Worm (Caenorhabditis elegans) whole organism, young adult: ENCODE measurements around the gene clec-119.

ENCODE experiments used
- B0035.1 ChIP-seq: sonication (generic microtip); optimal IDR thresholded peaks from 2 replicates; lab custom pipeline; 2016; ENCODE audit warnings: missing genetic modification characterization, mild to moderate bottlenecking, missing compliant biosample characterization, missing genotype, missing genetic modification reagents
- B0336.3 ChIP-seq: fragments of 200-800 bp; sonication (Bioruptor generic); IDR thresholded peaks from 2 replicates; pipeline ENCODE4 v1.3.6; 2022; ENCODE audit warnings: missing genetic modification characterization, missing compliant biosample characterization
- F10E7.11 ChIP-seq: sonication (generic microtip); optimal IDR thresholded peaks from 2 replicates; lab custom pipeline; 2017; ENCODE audit warnings: mild to moderate bottlenecking, missing genetic modification characterization, moderate library complexity, missing compliant biosample characterization
- F22D6.2 ChIP-seq: sonication (generic microtip); optimal IDR thresholded peaks from 2 replicates; lab custom pipeline; 2016; ENCODE audit warnings: mild to moderate bottlenecking, missing genetic modification characterization, missing compliant biosample characterization
- F37B4.10 ChIP-seq: fragments of 200-800 bp; sonication (Bioruptor generic); IDR thresholded peaks from 2 replicates; pipeline ENCODE4 v1.3.6; 2022; ENCODE audit warnings: missing genetic modification characterization, missing compliant biosample characterization
- F52B5.7 ChIP-seq: sonication (generic microtip); optimal IDR thresholded peaks from 2 replicates; lab custom pipeline; 2016; ENCODE audit warnings: mild to moderate bottlenecking, missing genetic modification characterization, missing compliant biosample characterization
- F55B11.4 ChIP-seq: sonication (generic microtip); optimal IDR thresholded peaks from 2 replicates; lab custom pipeline; 2016; ENCODE audit warnings: missing compliant biosample characterization, missing genetic modification characterization, borderline replicate concordance; ENCODE audit not compliant: insufficient read depth
- F57A8.1 ChIP-seq: fragments of 200-800 bp; sonication (Bioruptor generic); optimal IDR thresholded peaks from 2 replicates; lab custom pipeline; 2018; ENCODE audit warnings: mild to moderate bottlenecking, missing genetic modification characterization, moderate library complexity, missing compliant biosample characterization
- K11D2.4 ChIP-seq: fragments of 200-800 bp; sonication (Bioruptor generic); IDR thresholded peaks from 2 replicates; pipeline ENCODE4 v1.3.6; 2022; ENCODE audit warnings: missing genetic modification reagents, missing genetic modification characterization, missing compliant biosample characterization
- K12H6.12 ChIP-seq: fragments of 200-800 bp; sonication (Bioruptor generic); optimal IDR thresholded peaks from 2 replicates; lab custom pipeline; 2018; ENCODE audit warnings: mild to moderate bottlenecking, missing genetic modification characterization, missing compliant biosample characterization
- Y53F4B.3 ChIP-seq: fragments of 200-800 bp; sonication (Bioruptor generic); IDR thresholded peaks from 2 replicates; pipeline ENCODE4 v1.3.6; 2022; ENCODE audit warnings: missing genetic modification reagents, missing genetic modification characterization, missing compliant biosample characterization
- Y95B8A.8 ChIP-seq: fragments of 200-800 bp; sonication (Bioruptor generic); IDR thresholded peaks from 2 replicates; pipeline ENCODE4 v1.3.6; 2022; ENCODE audit warnings: missing genetic modification reagents, missing genetic modification characterization, missing compliant biosample characterization
- akir-1 ChIP-seq: fragments of 200-800 bp; sonication (Bioruptor generic); optimal IDR thresholded peaks from 2 replicates; lab custom pipeline; 2018; ENCODE audit warnings: mild to moderate bottlenecking, missing genetic modification characterization, moderate library complexity, missing compliant biosample characterization
- ama-1 ChIP-seq, 3 experiments: fragments of 150-350 bp in 1 of 3; sonication (generic microtip) in 2 of 3; optimal IDR thresholded peaks; 2 replicates each; lab custom pipeline; 2014 to 2018; ENCODE audit warnings: missing biosample characterization in 2 of 3, missing genetic modification characterization in 2 of 3, missing genetic modification reagents in 2 of 3
- aptf-3 ChIP-seq: fragments of 200-800 bp; sonication (Bioruptor generic); IDR thresholded peaks from 2 replicates; pipeline ENCODE4 v1.3.6; 2022; ENCODE audit warnings: missing genetic modification characterization, missing compliant biosample characterization
- attf-3 ChIP-seq: fragments of 200-800 bp; sonication (Bioruptor generic); conservative IDR thresholded peaks from 2 replicates; pipeline ENCODE4 v1.3.6; 2022; ENCODE audit warnings: missing genetic modification reagents, missing genetic modification characterization, missing compliant biosample characterization
- bed-2 ChIP-seq: fragments of 200-800 bp; sonication (Bioruptor generic); IDR thresholded peaks from 2 replicates; pipeline ENCODE4 v1.3.6; 2022; ENCODE audit warnings: missing genetic modification reagents, missing genetic modification characterization, missing compliant biosample characterization
- ccch-3 ChIP-seq: fragments of 200-800 bp; sonication (Bioruptor generic); optimal IDR thresholded peaks from 2 replicates; lab custom pipeline; 2018; ENCODE audit warnings: mild to moderate bottlenecking, missing genetic modification characterization, missing compliant biosample characterization
- cebp-1 ChIP-seq, 2 experiments: fragments of 200-800 bp in 1 of 2; sonication (Bioruptor generic) in 1 of 2; sonication (generic microtip) in 1 of 2; IDR thresholded peaks in 1 of 2; optimal IDR thresholded peaks in 1 of 2; 2 replicates each; pipeline versions ENCODE4 v1.3.6 to Lab custom; 2017 to 2022; ENCODE audit warnings: missing compliant biosample characterization in 2 of 2, missing genetic modification characterization in 2 of 2, mild to moderate bottlenecking in 1 of 2, missing genetic modification reagents in 1 of 2, moderate library complexity in 1 of 2
- cebp-2 ChIP-seq: fragments of 200-800 bp; sonication (Bioruptor generic); IDR thresholded peaks from 2 replicates; pipeline ENCODE4 v1.3.6; 2022; ENCODE audit warnings: missing genetic modification characterization, missing compliant biosample characterization
- ceh-27 ChIP-seq: fragments of 200-800 bp; sonication (Bioruptor generic); optimal IDR thresholded peaks from 2 replicates; lab custom pipeline; 2018; ENCODE audit warnings: mild to moderate bottlenecking, missing genetic modification characterization, moderate library complexity, missing compliant biosample characterization
- chd-7 ChIP-seq: sonication (generic microtip); optimal IDR thresholded peaks from 2 replicates; lab custom pipeline; 2016; ENCODE audit warnings: mild to moderate bottlenecking, missing genetic modification characterization, moderate library complexity, missing compliant biosample characterization
- die-1 ChIP-seq: sonication (generic microtip); optimal IDR thresholded peaks from 2 replicates; lab custom pipeline; 2016; ENCODE audit warnings: missing genotype, mild to moderate bottlenecking, missing genetic modification characterization, missing compliant biosample characterization
- dox-1 ChIP-seq: fragments of 200-800 bp; sonication (Bioruptor generic); IDR thresholded peaks from 2 replicates; pipeline ENCODE4 v1.3.6; 2022; ENCODE audit warnings: missing genetic modification reagents, missing genetic modification characterization, missing compliant biosample characterization
- dpff-1 ChIP-seq: sonication (generic microtip); optimal IDR thresholded peaks from 2 replicates; lab custom pipeline; 2017; ENCODE audit warnings: mild to moderate bottlenecking, missing genetic modification characterization, missing compliant biosample characterization
- egl-44 ChIP-seq: fragments of 200-800 bp; sonication (Bioruptor generic); IDR thresholded peaks from 2 replicates; pipeline ENCODE4 v1.3.6; 2022; ENCODE audit warnings: missing genetic modification reagents, missing genetic modification characterization, missing compliant biosample characterization
- egrh-3 ChIP-seq: fragments of 200-800 bp; sonication (Bioruptor generic); IDR thresholded peaks from 2 replicates; pipeline ENCODE4 v1.3.6; 2022; ENCODE audit warnings: missing genetic modification reagents, missing genetic modification characterization, missing compliant biosample characterization
- ekl-4 ChIP-seq: fragments of 200-800 bp; sonication (Bioruptor generic); IDR thresholded peaks from 2 replicates; pipeline ENCODE4 v1.3.6; 2022; ENCODE audit warnings: missing genetic modification reagents, missing genetic modification characterization, missing compliant biosample characterization
- gei-17 ChIP-seq: fragments of 200-800 bp; sonication (Bioruptor generic); optimal IDR thresholded peaks from 2 replicates; lab custom pipeline; 2018; ENCODE audit warnings: mild to moderate bottlenecking, missing genetic modification characterization, missing compliant biosample characterization
- hmg-1.2 ChIP-seq: fragments of 200-800 bp; sonication (Bioruptor generic); IDR thresholded peaks from 2 replicates; pipeline ENCODE4 v1.3.6; 2022; ENCODE audit warnings: missing genetic modification reagents, missing genetic modification characterization, missing compliant biosample characterization
- lin-26 ChIP-seq: fragments of 200-800 bp; sonication (Bioruptor generic); IDR thresholded peaks from 2 replicates; pipeline ENCODE4 v1.3.6; 2022; ENCODE audit warnings: missing genetic modification reagents, missing genetic modification characterization, missing compliant biosample characterization
- lin-40 ChIP-seq: sonication (generic microtip); optimal IDR thresholded peaks from 2 replicates; lab custom pipeline; 2016; ENCODE audit warnings: missing genetic modification characterization, mild to moderate bottlenecking, missing compliant biosample characterization, missing genotype, missing genetic modification reagents
- madf-8 ChIP-seq: fragments of 200-800 bp; sonication (Bioruptor generic); conservative IDR thresholded peaks from 2 replicates; pipeline ENCODE4 v1.3.6; 2022; ENCODE audit warnings: missing genetic modification reagents, missing genetic modification characterization, missing compliant biosample characterization
- mcd-1 ChIP-seq: fragments of 200-800 bp; sonication (Bioruptor generic); IDR thresholded peaks from 2 replicates; pipeline ENCODE4 v1.3.6; 2022; ENCODE audit warnings: missing genetic modification reagents, missing genetic modification characterization, missing compliant biosample characterization
- nfya-1 ChIP-seq: sonication (generic microtip); optimal IDR thresholded peaks from 2 replicates; lab custom pipeline; 2017; ENCODE audit warnings: antibody characterized with exemption, missing compliant biosample characterization, missing genetic modification characterization, borderline replicate concordance; ENCODE audit not compliant: insufficient read depth
- nfyb-1 ChIP-seq: fragments of 200-800 bp; sonication (Bioruptor generic); IDR thresholded peaks from 2 replicates; pipeline ENCODE4 v1.3.6; 2022; ENCODE audit warnings: missing genetic modification reagents, missing genetic modification characterization, missing compliant biosample characterization
- sea-2 ChIP-seq: fragments of 200-800 bp; sonication (Bioruptor generic); IDR thresholded peaks from 2 replicates; pipeline ENCODE4 v1.3.6; 2022; ENCODE audit warnings: missing genetic modification characterization, missing compliant biosample characterization
- tbp1 ChIP-seq: fragments of 200-800 bp; sonication (Bioruptor generic); optimal IDR thresholded peaks from 2 replicates; lab custom pipeline; 2018; ENCODE audit warnings: mild to moderate bottlenecking, missing genetic modification characterization, missing compliant biosample characterization
- tbx-9 ChIP-seq: sonication (generic microtip); optimal IDR thresholded peaks from 2 replicates; lab custom pipeline; 2016; ENCODE audit warnings: borderline replicate concordance, missing genetic modification characterization, inconsistent platforms, missing compliant biosample characterization
- zfh-2 ChIP-seq: fragments of 200-800 bp; sonication (Bioruptor generic); conservative IDR thresholded peaks from 2 replicates; pipeline ENCODE4 v1.3.6; 2022; ENCODE audit warnings: missing genetic modification reagents, missing genetic modification characterization, missing compliant biosample characterization
- ztf-18 ChIP-seq: sonication (generic microtip); optimal IDR thresholded peaks from 2 replicates; lab custom pipeline; 2016; ENCODE audit warnings: missing genotype, mild to moderate bottlenecking, missing genetic modification characterization, missing compliant biosample characterization

clec-119 gene

ce11 chrII:1234971-1235370 is 20.8 kb upstream of the clec-119 start:
- TF ChIP-seq nfya-1 (tag; lab: Kevin White, UChicago) = no peak
- no peak for TF ChIP-seq ccch-3 (GFP tag; lab: Kevin White, UChicago)
- no peak for TF ChIP-seq bed-2 (GFP tag; lab: Robert Waterston, UW)
- TF ChIP-seq lin-40 (tag; lab: Kevin White, UChicago) = no peak
- no peak for TF ChIP-seq F55B11.4 (tag; lab: Kevin White, UChicago)
- TF ChIP-seq Y53F4B.3 (GFP tag; lab: Robert Waterston, UW) = no peak
- no peak for TF ChIP-seq akir-1
- no peak for TF ChIP-seq ama-1 (optimal IDR thresholded peaks at IDR 0.05; lab: Kevin White, UChicago)
- TF ChIP-seq ama-1 (GFP tag; optimal IDR thresholded peaks at IDR 0.05; lab: Kevin White, UChicago) = no peak
- no peak for TF ChIP-seq dox-1
- no peak for TF ChIP-seq sea-2 (GFP tag; lab: Robert Waterston, UW)
- TF ChIP-seq zfh-2 (GFP tag; lab: Robert Waterston, UW) = no peak
- no peak for TF ChIP-seq K12H6.12 (tag; lab: Kevin White, UChicago)
- TF ChIP-seq chd-7 (tag; lab: Kevin White, UChicago) = no peak
- no peak for TF ChIP-seq B0035.1
- no peak for TF ChIP-seq lin-26 (GFP tag; lab: Robert Waterston, UW)
- no peak for TF ChIP-seq aptf-3 (GFP tag; lab: Robert Waterston, UW)
- TF ChIP-seq, all 124 proteins: peak for 0

- TF ChIP-seq F57A8.1 = no peak
- TF ChIP-seq zfh-2 (GFP tag; lab: Robert Waterston, UW) = 0 out of 2 replicates have a peak, but pooled peaks have one; percentile 37
- peak; percentile 85; the same call in 1 of the 2 replicates for TF ChIP-seq egrh-3 (GFP tag; lab: Robert Waterston, UW)
- TF ChIP-seq, all 124 proteins: peak for 2
These were observed 19.7 kb upstream of the clec-119 start for ce11 chrII:1236003-1236402.

ce11 chrII:1236479-1236878 is 19.3 kb upstream of the clec-119 start:
- no peak for TF ChIP-seq tbx-9 (tag; lab: Kevin White, UChicago)
- peak; percentile 82; the same call in 1 of the 2 replicates for TF ChIP-seq hmg-1.2 (GFP tag; lab: Robert Waterston, UW)
- no peak for TF ChIP-seq attf-3 (GFP tag; lab: Robert Waterston, UW)

- TF ChIP-seq egl-44 (GFP tag; lab: Robert Waterston, UW) = peak; percentile 51; the same call in 1 of the 2 replicates
- peak; percentile 51 for TF ChIP-seq mcd-1 (GFP tag; lab: Robert Waterston, UW)
- no peak for TF ChIP-seq tbp1 (GFP tag; lab: Kevin White, UChicago)
- TF ChIP-seq cebp-2 = no peak
- no peak for TF ChIP-seq die-1 (tag; lab: Kevin White, UChicago)
- no peak for TF ChIP-seq aptf-3 (GFP tag; lab: Robert Waterston, UW)
- no peak for TF ChIP-seq madf-8 (GFP tag; lab: Robert Waterston, UW)
- no peak for TF ChIP-seq cebp-1 (GFP tag; IDR thresholded peaks at IDR 0.05; lab: Robert Waterston, UW)
- peak; percentile 45 for TF ChIP-seq cebp-1 (tag; optimal IDR thresholded peaks at IDR 0.05; lab: Kevin White, UChicago)
- TF ChIP-seq F10E7.11 (tag; lab: Kevin White, UChicago) = no peak
- TF ChIP-seq zfh-2 (GFP tag; lab: Robert Waterston, UW) = peak; percentile 99
- TF ChIP-seq F22D6.2 (tag; lab: Kevin White, UChicago) = no peak
- peak; percentile 65 for TF ChIP-seq dox-1
- TF ChIP-seq B0336.3 (GFP tag; lab: Robert Waterston, UW) = no peak
- TF ChIP-seq sea-2 (GFP tag; lab: Robert Waterston, UW) = 0 out of 2 replicates have a peak, but pooled peaks have one; percentile 73
- TF ChIP-seq lin-26 (GFP tag; lab: Robert Waterston, UW) = peak; percentile 53; the same call in 1 of the 2 replicates
- TF ChIP-seq gei-17 (GFP tag; lab: Kevin White, UChicago) = peak; percentile 22
- TF ChIP-seq ceh-27 (GFP tag; lab: Kevin White, UChicago) = peak; percentile 10
- no peak for TF ChIP-seq Y95B8A.8 (GFP tag; lab: Robert Waterston, UW)
- TF ChIP-seq ccch-3 (GFP tag; lab: Kevin White, UChicago) = no peak
- TF ChIP-seq chd-7 (tag; lab: Kevin White, UChicago) = peak; percentile 39
- TF ChIP-seq ekl-4 (GFP tag; lab: Robert Waterston, UW) = no peak
- TF ChIP-seq F37B4.10 (GFP tag; lab: Robert Waterston, UW) = 0 out of 2 replicates have a peak, but pooled peaks have one; percentile 83
- TF ChIP-seq nfyb-1 (GFP tag; lab: Robert Waterston, UW) = peak; percentile 85
- peak; percentile 54 for TF ChIP-seq F52B5.7
- TF ChIP-seq K11D2.4 = 0 out of 2 replicates have a peak, but pooled peaks have one; percentile 41
- TF ChIP-seq egrh-3 (GFP tag; lab: Robert Waterston, UW) = peak; percentile 99
- peak; percentile 3 for TF ChIP-seq ztf-18 (tag; lab: Kevin White, UChicago)
- no peak for TF ChIP-seq dpff-1 (tag; lab: Kevin White, UChicago)
These were observed 17.9 kb upstream of the clec-119 start for ce11 chrII:1237845-1238244.
